Worm (Caenorhabditis elegans): Measurements from ENCODE around the gene R08A2.2.

DNA sequence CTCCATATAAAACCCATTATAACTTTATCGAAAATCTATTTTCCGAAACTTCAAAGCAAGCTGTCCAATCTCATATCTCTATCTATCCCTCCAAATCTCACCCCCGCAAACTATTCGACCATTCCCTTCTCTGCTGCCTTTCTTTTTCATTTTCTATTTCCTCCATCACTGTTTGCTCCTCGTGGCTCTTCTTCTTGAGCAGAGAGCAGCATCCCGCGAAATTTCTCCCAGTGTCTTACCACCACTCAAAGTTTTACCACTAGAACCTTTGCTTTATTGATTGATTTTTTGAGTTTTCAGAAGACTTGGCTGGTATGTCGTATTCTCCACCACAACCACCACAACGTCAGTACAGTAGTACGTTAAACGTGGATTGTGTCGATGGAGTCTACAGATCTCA is 13.8 kb upstream of the R08A2.2 start, which contains the start of gene oig-3:
- TF ChIP-seq nhr-25 (tag; optimal IDR thresholded peaks at IDR 0.05; ENCODE audit: borderline replicate concordance, insufficient read depth) (no peak), unc-130 (GFP tag; optimal IDR thresholded peaks at IDR 0.05) (no peak), aly-2 (tag; optimal IDR thresholded peaks at IDR 0.05) (no peak), R02D3.7 (tag; optimal IDR thresholded peaks at IDR 0.05) (no peak), snpc-4 (tag; optimal IDR thresholded peaks at IDR 0.05) (no peak), nhr-11 (tag; optimal IDR thresholded peaks at IDR 0.05) (no peak)

All from whole organism, L4 larva.